Worm (Caenorhabditis elegans): ENCODE results near the gene fbxa-131.

The fbxa-131 gene

ce11 chrV:19747144-19747543 lies 8.9 kb downstream of the fbxa-131 start:
- TF ChIP-seq blmp-1 (tag; optimal IDR thresholded peaks at IDR 0.05) (no peak), unc-30 (tag; optimal IDR thresholded peaks at IDR 0.05) (no peak), grh-1 (GFP tag; IDR thresholded peaks at IDR 0.05) (no peak), aly-2 (tag; optimal IDR thresholded peaks at IDR 0.05) (no peak), tlp-1 (tag; optimal IDR thresholded peaks at IDR 0.05) (no peak), pag-3 (tag; optimal IDR thresholded peaks at IDR 0.05; ENCODE audit: borderline replicate concordance, insufficient read depth) (no peak), hlh-17 (GFP tag; optimal IDR thresholded peaks at IDR 0.05; ENCODE audit: borderline replicate concordance) (no peak), nhr-77 (tag; optimal IDR thresholded peaks at IDR 0.05) (no peak), isw-1 (GFP tag; IDR thresholded peaks at IDR 0.05) (no peak), ceh-88 (GFP tag; IDR thresholded peaks at IDR 0.05) (no peak), zag-1 (tag; optimal IDR thresholded peaks at IDR 0.05) (no peak)

- TF ChIP-seq elt-2 (tag; optimal IDR thresholded peaks at IDR 0.05): peak; percentile 1
- no peak for TF ChIP-seq unc-30 (tag; optimal IDR thresholded peaks at IDR 0.05)
- no peak for TF ChIP-seq aha-1 (tag; optimal IDR thresholded peaks at IDR 0.05)
Observed at ce11 chrV:19751124-19751523, 12.9 kb downstream of the fbxa-131 start, which contains the start of gene clec-49. clec-49 (minus strand) TSS chrV:19751226.

ce11 chrV:19752879-19753278 lies 14.7 kb downstream of the fbxa-131 start:
- TF ChIP-seq C34B4.2 (tag; optimal IDR thresholded peaks at IDR 0.05) (no peak), sptf-1 (tag; optimal IDR thresholded peaks at IDR 0.05) (no peak), unc-130 (tag; optimal IDR thresholded peaks at IDR 0.05) (no peak), tlp-1 (tag; optimal IDR thresholded peaks at IDR 0.05) (no peak)

- no peak for TF ChIP-seq unc-130 (tag; optimal IDR thresholded peaks at IDR 0.05)
- peak; percentile 37 for TF ChIP-seq elt-2 (tag; optimal IDR thresholded peaks at IDR 0.05)
Observed at ce11 chrV:19754331-19754730, 16.1 kb downstream of the fbxa-131 start.

- peak; percentile 65 for TF ChIP-seq elt-2 (tag; optimal IDR thresholded peaks at IDR 0.05)
- TF ChIP-seq lin-35 (GFP tag; optimal IDR thresholded peaks at IDR 0.05): peak in 1 of 2 experiments; percentile 28
- TF ChIP-seq fkh-8 (tag; optimal IDR thresholded peaks at IDR 0.05): no peak
Observed at ce11 chrV:19755260-19755659, 17.0 kb downstream of the fbxa-131 start, which contains the start of gene clec-50. clec-50 (minus strand) TSS chrV:19755368.

ce11 chrV:19756253-19756652 lies 18.0 kb downstream of the fbxa-131 start, which contains the start of gene W04E12.9:
W04E12.9 (plus strand) TSS chrV:19756553.
- TF ChIP-seq aly-2 (tag; optimal IDR thresholded peaks at IDR 0.05): no peak
- no peak for TF ChIP-seq C16A3.4 (tag; optimal IDR thresholded peaks at IDR 0.05)
- no peak for TF ChIP-seq hlh-17 (GFP tag; optimal IDR thresholded peaks at IDR 0.05; ENCODE audit: borderline replicate concordance)
- no peak for TF ChIP-seq mab-9 (GFP tag; IDR thresholded peaks at IDR 0.05)
- no peak for TF ChIP-seq ama-1 (optimal IDR thresholded peaks at IDR 0.05)
- TF ChIP-seq egl-13 (tag; optimal IDR thresholded peaks at IDR 0.05): no peak

ce11 chrV:19759282-19759681 lies 21.1 kb downstream of the fbxa-131 start:
- TF ChIP-seq C04F5.9 (tag; optimal IDR thresholded peaks at IDR 0.05) (no peak), nhr-85 (tag) (peak; percentile 1)

- TF ChIP-seq snu-23 (GFP tag; optimal IDR thresholded peaks at IDR 0.05) (no peak), ceh-88 (GFP tag; IDR thresholded peaks at IDR 0.05) (no peak), nhr-19 (GFP tag; conservative IDR thresholded peaks at IDR 0.05) (no peak), nhr-71 (tag; optimal IDR thresholded peaks at IDR 0.05) (no peak), ces-1 (GFP tag; optimal IDR thresholded peaks at IDR 0.05) (no peak), ama-1 (optimal IDR thresholded peaks at IDR 0.05) (no peak), unc-98 (GFP tag; IDR thresholded peaks at IDR 0.05) (no peak), ceh-8 (GFP tag; optimal IDR thresholded peaks at IDR 0.05) (no peak), hlh-4 (tag; optimal IDR thresholded peaks at IDR 0.05) (no peak), zag-1 (tag; optimal IDR thresholded peaks at IDR 0.05) (no peak), nhr-11 (tag; optimal IDR thresholded peaks at IDR 0.05) (no peak)
Observed at ce11 chrV:19760751-19761150, 22.5 kb downstream of the fbxa-131 start, which contains the start of gene M162.5. M162.5 (plus strand) TSS chrV:19761051.

All from whole organism, L1 larva.